Fruit fly (Drosophila melanogaster): Measurements from ENCODE around the gene pdm2.

DNA sequence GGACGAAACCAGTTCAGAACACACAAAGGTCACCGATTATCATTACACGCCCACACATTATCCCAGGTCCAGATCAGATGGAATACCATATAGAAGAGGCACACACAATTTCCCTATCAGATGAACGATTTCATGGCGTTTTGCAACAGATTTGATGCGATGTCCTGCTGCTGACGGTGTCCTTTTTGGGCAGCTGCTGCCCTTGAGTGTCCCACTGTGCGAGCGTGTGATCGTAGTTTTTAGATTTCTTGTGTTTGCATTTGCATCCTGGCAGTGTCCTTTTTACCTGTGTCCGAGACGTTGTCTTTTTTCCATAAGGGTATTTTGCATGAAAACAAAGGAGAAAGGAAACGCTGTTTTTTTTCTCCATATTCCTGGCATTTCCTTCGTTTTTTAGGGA lies 22.3 kb downstream of the pdm2 start:
- TF ChIP-seq Sin3A (optimal IDR thresholded peaks at IDR 0.05) (no peak), psq (optimal IDR thresholded peaks at IDR 0.05) (no peak), ttk (optimal IDR thresholded peaks at IDR 0.05) (no peak), h (optimal IDR thresholded peaks at IDR 0.05) (no peak), insv (optimal IDR thresholded peaks at IDR 0.05) (no peak)

All from Kc167 (cell line).